Worm (Caenorhabditis elegans) whole organism, L2 larva: ENCODE results near the gene hpo-36.

Experiments
- ama-1 ChIP-seq: fragments of 150-350 bp; optimal IDR thresholded peaks from 2 replicates; lab custom pipeline; 2018; ENCODE audit warnings: inconsistent platforms
- dmd-4 ChIP-seq: sonication (generic microtip); optimal IDR thresholded peaks from 2 replicates; lab custom pipeline; 2017; ENCODE audit warnings: missing biosample characterization, missing genetic modification characterization

- no peak for TF ChIP-seq dmd-4 (tag; lab: Kevin White, UChicago)
- no peak for TF ChIP-seq ama-1 (lab: Kevin White, UChicago)
Measured at ce11 chrV:3706167-3706566, 33.0 kb downstream of the hpo-36 start.
